Fruit fly (Drosophila melanogaster): ENCODE results near the gene Atx-1.

- TF ChIP-seq Sin3A (optimal IDR thresholded peaks at IDR 0.05) (no peak), psq (optimal IDR thresholded peaks at IDR 0.05) (no peak)
Measured at dm6 chrX:6803312-6803794, 19.7 kb upstream of the Atx-1 start, which contains the start of the genes C3G and pod1.
